Fruit fly (Drosophila melanogaster): ENCODE data around the gene CG15545.

- TF ChIP-seq Sox14 (GFP tag; optimal IDR thresholded peaks at IDR 0.05) (no peak), Lpt (GFP tag; optimal IDR thresholded peaks at IDR 0.05) (no peak), CG7368 (GFP tag; optimal IDR thresholded peaks at IDR 0.05) (no peak), topi (GFP tag; optimal IDR thresholded peaks at IDR 0.05) (no peak), CG9139 (GFP tag; optimal IDR thresholded peaks at IDR 0.05) (no peak), fkh (GFP tag; optimal IDR thresholded peaks at IDR 0.05) (no peak), CG11762 (GFP tag; optimal IDR thresholded peaks at IDR 0.05; ENCODE audit: insufficient read depth) (no peak)
Observed at dm6 chr3R:30859901-30860560, 12.1 kb downstream of the CG15545 start.
